Fruit fly (Drosophila melanogaster): ENCODE results near the gene ro.

The ro gene

dm6 chr3R:26859228-26859627, 21.7 kb downstream of the ro start (continued):
- TF ChIP-seq lov (optimal IDR thresholded peaks at IDR 0.05) (no peak), lov (GFP tag; IDR thresholded peaks at IDR 0.05) (peak; percentile 38; the same call in 1 of the 3 replicates), E2f2 (GFP tag; IDR thresholded peaks at IDR 0.05) (peak; percentile 16; the same call in 1 of the 2 replicates), CG1603 (tag; optimal IDR thresholded peaks at IDR 0.05) (peak; percentile 51)

dm6 chr3R:26853699-26854098, 27.3 kb downstream of the ro start:
- TF ChIP-seq CG7987 (GFP tag; optimal IDR thresholded peaks at IDR 0.05) (no peak), esg (GFP tag; conservative IDR thresholded peaks at IDR 0.05) (peak; percentile 17; the same call in 1 of the 2 replicates), Rx (GFP tag; IDR thresholded peaks at IDR 0.05) (0 out of 2 replicates have a peak, but pooled peaks have one; percentile 11), Xrp1 (GFP tag; IDR thresholded peaks at IDR 0.05) (peak; percentile 26; the same call in 1 of the 2 replicates), Nf-YA (GFP tag; IDR thresholded peaks at IDR 0.05) (no peak), CHES-1-like (GFP tag; optimal IDR thresholded peaks at IDR 0.05) (peak; percentile 3), dysf (GFP tag; IDR thresholded peaks at IDR 0.05) (0 out of 3 replicates have a peak, but pooled peaks have one; percentile 42), CG2889 (GFP tag; IDR thresholded peaks at IDR 0.05) (0 out of 3 replicates have a peak, but pooled peaks have one; percentile 38), Oaz (GFP tag; IDR thresholded peaks at IDR 0.05) (0 out of 2 replicates have a peak, but pooled peaks have one; percentile 16), ro (GFP tag; IDR thresholded peaks at IDR 0.05) (peak; percentile 58), Hmr (GFP tag; optimal IDR thresholded peaks at IDR 0.05) (peak; percentile 25), CG1603 (tag; optimal IDR thresholded peaks at IDR 0.05) (peak; percentile 5), stc (GFP tag; IDR thresholded peaks at IDR 0.05) (no peak), Xbp1 (GFP tag; optimal IDR thresholded peaks at IDR 0.05) (peak; percentile 26), sens (GFP tag) (peak; percentile 67), cas (GFP tag; IDR thresholded peaks at IDR 0.05) (no peak), CG12744 (GFP tag; optimal IDR thresholded peaks at IDR 0.05) (no peak), CG6689 (GFP tag; IDR thresholded peaks at IDR 0.05) (peak; percentile 31; the same call in 1 of the 2 replicates), CG14014 (GFP tag; IDR thresholded peaks at IDR 0.05) (peak; percentile 45; the same call in 1 of the 2 replicates), vvl (GFP tag; IDR thresholded peaks at IDR 0.05) (peak; percentile 51), wor (GFP tag; IDR thresholded peaks at IDR 0.05) (no peak), CG2120 (GFP tag; optimal IDR thresholded peaks at IDR 0.05) (peak; percentile 53), CG13424 (tag; optimal IDR thresholded peaks at IDR 0.05) (peak; percentile 7), NFAT (GFP tag; IDR thresholded peaks at IDR 0.05) (peak; percentile 28; the same call in 1 of the 2 replicates), crol (GFP tag; IDR thresholded peaks at IDR 0.05) (peak; percentile 21; the same call in 1 of the 2 replicates), Hsf (GFP tag; optimal IDR thresholded peaks at IDR 0.05) (peak; percentile 30), dmrt99B (tag; optimal IDR thresholded peaks at IDR 0.05) (peak; percentile 38), C15 (GFP tag; IDR thresholded peaks at IDR 0.05) (no peak), chn (GFP tag; optimal IDR thresholded peaks at IDR 0.05) (peak; percentile 17), slbo (GFP tag; IDR thresholded peaks at IDR 0.05) (peak; percentile 66), Meics (GFP tag; optimal IDR thresholded peaks at IDR 0.05) (peak; percentile 21), Ptx1 (GFP tag; IDR thresholded peaks at IDR 0.05) (peak; percentile 49), bsh (GFP tag; optimal IDR thresholded peaks at IDR 0.05) (peak in 1 of 2 experiments; percentile 1), Abd-B (GFP tag; optimal IDR thresholded peaks at IDR 0.05) (peak; percentile 15), CG34422 (GFP tag; IDR thresholded peaks at IDR 0.05) (peak; percentile 38; the same call in 1 of the 3 replicates), Deaf1 (tag; optimal IDR thresholded peaks at IDR 0.05) (no peak), H2.0 (GFP tag; IDR thresholded peaks at IDR 0.05) (peak; percentile 28; the same call in 1 of the 2 replicates), Kr (GFP tag; optimal IDR thresholded peaks at IDR 0.05) (no peak), gem (tag; optimal IDR thresholded peaks at IDR 0.05) (peak; percentile 39), psq (GFP tag; optimal IDR thresholded peaks at IDR 0.05) (no peak), CG16863 (GFP tag; optimal IDR thresholded peaks at IDR 0.05) (peak; percentile 26), CG7556 (GFP tag; optimal IDR thresholded peaks at IDR 0.05) (peak; percentile 10), CG11398 (GFP tag; optimal IDR thresholded peaks at IDR 0.05) (no peak), zfh1 (GFP tag; IDR thresholded peaks at IDR 0.05) (peak; percentile 55; the same call in 2 of the 3 replicates), Asciz (GFP tag; optimal IDR thresholded peaks at IDR 0.05) (no peak), sisA (GFP tag; IDR thresholded peaks at IDR 0.05) (peak; percentile 49; the same call in 1 of the 2 replicates), CG30403 (GFP tag; optimal IDR thresholded peaks at IDR 0.05) (peak; percentile 11)

Measured in whole organism, embryonic.